Worm (Caenorhabditis elegans) whole organism, L1 larva: ENCODE results near the gene F20A1.6.

Experiments
- C16A3.4 ChIP-seq: fragments of 150-350 bp; optimal IDR thresholded peaks from 2 replicates; lab custom pipeline; 2014; ENCODE audit warnings: missing biosample characterization, missing genetic modification characterization
- F16B12.6 ChIP-seq: fragments of 150-350 bp; optimal IDR thresholded peaks from 2 replicates; lab custom pipeline; 2014; ENCODE audit warnings: missing biosample characterization, missing genetic modification characterization
- aha-1 ChIP-seq: fragments of 150-350 bp; optimal IDR thresholded peaks from 2 replicates; lab custom pipeline; 2014; ENCODE audit warnings: missing biosample characterization, missing genetic modification characterization
- alr-1 ChIP-seq: fragments of 200-800 bp; sonication (Bioruptor generic); optimal IDR thresholded peaks from 2 replicates; lab custom pipeline; 2018; ENCODE audit warnings: borderline replicate concordance, mild to moderate bottlenecking, missing genetic modification characterization, missing compliant biosample characterization
- aly-2 ChIP-seq: fragments of 150-350 bp; optimal IDR thresholded peaks from 2 replicates; lab custom pipeline; 2014; ENCODE audit warnings: missing biosample characterization, missing genetic modification characterization
- ceh-8 ChIP-seq: fragments of 200-800 bp; sonication (Bioruptor generic); optimal IDR thresholded peaks from 2 replicates; lab custom pipeline; 2018; ENCODE audit warnings: mild to moderate bottlenecking, missing genetic modification characterization, moderate library complexity, missing compliant biosample characterization
- ceh-82 ChIP-seq, 3 experiments: fragments of 150-350 bp in 1 of 3; sonication (generic microtip) in 2 of 3; optimal IDR thresholded peaks; 2 replicates each; lab custom pipeline; 2014 to 2017; ENCODE audit warnings: missing biosample characterization in 3 of 3, missing genetic modification characterization in 3 of 3
- ces-1 ChIP-seq: fragments of 150-350 bp; optimal IDR thresholded peaks from 2 replicates; lab custom pipeline; 2014; ENCODE audit warnings: missing biosample characterization, missing genetic modification reagents, missing genetic modification characterization
- dsc-1 ChIP-seq: sonication (generic microtip); optimal IDR thresholded peaks from 2 replicates; lab custom pipeline; 2016; ENCODE audit warnings: mild to moderate bottlenecking, missing genetic modification characterization, missing compliant biosample characterization
- efl-1 ChIP-seq, 4 experiments: fragments of 150-350 bp; optimal IDR thresholded peaks in 3 of 4; peaks in 1 of 4; 1 replicate in 1 of 4; 2 replicates in 3 of 4; lab custom pipeline; 2014; ENCODE audit warnings: missing biosample characterization in 2 of 4, missing genetic modification characterization in 2 of 4, missing genetic modification reagents in 2 of 4
- efl-3 ChIP-seq: fragments of 200-800 bp; sonication (Bioruptor generic); optimal IDR thresholded peaks from 2 replicates; lab custom pipeline; 2018; ENCODE audit warnings: mild to moderate bottlenecking, missing genetic modification characterization, missing compliant biosample characterization
- egl-13 ChIP-seq: sonication (generic microtip); optimal IDR thresholded peaks from 2 replicates; lab custom pipeline; 2016; ENCODE audit warnings: missing genotype, missing genetic modification reagents, missing genetic modification characterization, missing compliant biosample characterization
- fos-1 ChIP-seq: fragments of 150-350 bp; optimal IDR thresholded peaks from 2 replicates; lab custom pipeline; 2014; ENCODE audit warnings: missing biosample characterization, missing genetic modification characterization
- hlh-4 ChIP-seq: sonication (generic microtip); optimal IDR thresholded peaks from 2 replicates; lab custom pipeline; 2016; ENCODE audit warnings: mild to moderate bottlenecking, missing genetic modification characterization, missing compliant biosample characterization
- hpl-2 ChIP-seq: fragments of 150-350 bp; optimal IDR thresholded peaks from 2 replicates; lab custom pipeline; 2014; ENCODE audit warnings: missing biosample characterization, missing genetic modification reagents, missing genetic modification characterization
- irx-1 ChIP-seq: sonication (generic microtip); optimal IDR thresholded peaks from 2 replicates; lab custom pipeline; 2016; ENCODE audit warnings: missing genetic modification characterization, missing compliant biosample characterization
- isw-1 ChIP-seq: fragments of 200-800 bp; sonication (Bioruptor generic); IDR thresholded peaks from 2 replicates; pipeline ENCODE4 v1.3.6; 2022; ENCODE audit warnings: missing genetic modification characterization, missing compliant biosample characterization
- lin-14 ChIP-seq: fragments of 200-800 bp; sonication (Bioruptor generic); optimal IDR thresholded peaks from 2 replicates; lab custom pipeline; 2018; ENCODE audit warnings: mild to moderate bottlenecking, missing genetic modification characterization, moderate library complexity, missing compliant biosample characterization
- lin-15B ChIP-seq: fragments of 150-350 bp; sonication (generic microtip); optimal IDR thresholded peaks from 3 replicates; lab custom pipeline; 2014; ENCODE audit warnings: missing biosample characterization, missing genetic modification characterization
- lin-35 ChIP-seq, 2 experiments: fragments of 150-350 bp; optimal IDR thresholded peaks; 2 replicates each; lab custom pipeline; 2014; ENCODE audit warnings: missing biosample characterization in 2 of 2, missing genetic modification characterization in 2 of 2, missing genetic modification reagents in 2 of 2
- lin-39 ChIP-seq: fragments of 150-350 bp; optimal IDR thresholded peaks from 2 replicates; lab custom pipeline; 2014; ENCODE audit warnings: missing biosample characterization, missing genetic modification reagents, missing genetic modification characterization
- nhr-11 ChIP-seq: fragments of 150-350 bp; optimal IDR thresholded peaks from 2 replicates; lab custom pipeline; 2014; ENCODE audit warnings: missing biosample characterization, missing genetic modification characterization
- nhr-20 ChIP-seq: sonication (generic microtip); optimal IDR thresholded peaks from 2 replicates; lab custom pipeline; 2016; ENCODE audit warnings: mild to moderate bottlenecking, missing genetic modification characterization, missing compliant biosample characterization
- nhr-237 ChIP-seq: fragments of 150-350 bp; optimal IDR thresholded peaks from 2 replicates; lab custom pipeline; 2014; ENCODE audit warnings: missing biosample characterization, missing genetic modification characterization
- nhr-47 ChIP-seq: sonication (generic microtip); optimal IDR thresholded peaks from 2 replicates; lab custom pipeline; 2016; ENCODE audit warnings: mild to moderate bottlenecking, missing genetic modification characterization, moderate library complexity, missing compliant biosample characterization
- nhr-71 ChIP-seq: sonication (generic microtip); optimal IDR thresholded peaks from 2 replicates; lab custom pipeline; 2016; ENCODE audit warnings: mild to moderate bottlenecking, missing genetic modification characterization, moderate library complexity, missing compliant biosample characterization
- pax-3 ChIP-seq: fragments of 200-800 bp; sonication (Bioruptor generic); optimal IDR thresholded peaks from 2 replicates; lab custom pipeline; 2018; ENCODE audit warnings: mild to moderate bottlenecking, missing genetic modification characterization, moderate library complexity, missing compliant biosample characterization
- pqm-1 ChIP-seq: sonication (generic microtip); optimal IDR thresholded peaks from 3 replicates; lab custom pipeline; 2017; ENCODE audit warnings: missing biosample characterization, missing genetic modification characterization
- skn-1 ChIP-seq: fragments of 150-350 bp; optimal IDR thresholded peaks from 2 replicates; lab custom pipeline; 2014; ENCODE audit warnings: missing biosample characterization, missing genetic modification characterization
- sox-4 ChIP-seq: sonication (generic microtip); optimal IDR thresholded peaks from 2 replicates; lab custom pipeline; 2016; ENCODE audit warnings: missing genetic modification characterization, missing compliant biosample characterization
- sup-37 ChIP-seq: fragments of 200-800 bp; sonication (Bioruptor generic); optimal IDR thresholded peaks from 2 replicates; lab custom pipeline; 2018; ENCODE audit warnings: mild to moderate bottlenecking, missing genetic modification characterization, missing compliant biosample characterization
- swsn-7 ChIP-seq: sonication (generic microtip); optimal IDR thresholded peaks from 2 replicates; lab custom pipeline; 2016; ENCODE audit warnings: missing genetic modification characterization, missing compliant biosample characterization
- tlp-1 ChIP-seq: fragments of 150-350 bp; optimal IDR thresholded peaks from 2 replicates; lab custom pipeline; 2014; ENCODE audit warnings: missing biosample characterization, missing genetic modification characterization
- unc-130 ChIP-seq: fragments of 150-350 bp; optimal IDR thresholded peaks from 2 replicates; lab custom pipeline; 2017; ENCODE audit warnings: missing biosample characterization, missing genetic modification characterization, inconsistent platforms
- unc-30 ChIP-seq: sonication (generic microtip); optimal IDR thresholded peaks from 2 replicates; lab custom pipeline; 2017; ENCODE audit warnings: missing biosample characterization, missing genetic modification characterization
- unc-62 ChIP-seq: fragments of 150-350 bp; optimal IDR thresholded peaks from 2 replicates; lab custom pipeline; 2014; ENCODE audit warnings: missing biosample characterization, missing genetic modification reagents, missing genetic modification characterization
- ztf-11 ChIP-seq, 2 experiments: sonication (generic microtip); optimal IDR thresholded peaks; 2 replicates each; lab custom pipeline; 2016 to 2017; ENCODE audit warnings: missing genetic modification characterization in 2 of 2, missing biosample characterization in 1 of 2, missing compliant biosample characterization in 1 of 2
- ztf-4 ChIP-seq: fragments of 150-350 bp; optimal IDR thresholded peaks from 2 replicates; lab custom pipeline; 2014; ENCODE audit warnings: missing biosample characterization, missing genetic modification characterization

F20A1.6 gene

DNA sequence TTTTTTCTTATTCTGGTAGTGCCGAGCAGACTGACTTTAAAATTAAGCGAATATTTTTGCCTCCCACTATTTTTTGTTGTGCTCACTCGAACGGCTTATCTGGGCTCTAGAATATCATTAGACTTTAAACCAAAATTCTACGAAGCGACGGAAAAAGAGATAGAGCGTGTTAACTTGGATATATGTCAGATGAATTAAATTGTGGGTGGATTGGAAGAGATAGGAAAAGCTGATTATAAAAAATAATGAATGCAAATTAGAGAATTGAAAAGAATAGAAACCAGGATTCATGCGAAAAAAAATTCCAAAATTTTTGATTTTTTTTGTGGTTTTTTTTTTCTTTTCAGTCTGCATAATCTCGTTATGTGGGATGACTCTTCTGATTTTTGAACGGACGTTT is 5.2 kb downstream of the F20A1.6 start, which contains the start of gene F20A1.4:
Gene F20A1.4, minus strand, starts transcription at position 101 of the 400 bp plus-strand sequence.
- peak; percentile 76 for TF ChIP-seq dsc-1
- TF ChIP-seq F16B12.6 (tag; lab: Kevin White, UChicago): no peak

DNA sequence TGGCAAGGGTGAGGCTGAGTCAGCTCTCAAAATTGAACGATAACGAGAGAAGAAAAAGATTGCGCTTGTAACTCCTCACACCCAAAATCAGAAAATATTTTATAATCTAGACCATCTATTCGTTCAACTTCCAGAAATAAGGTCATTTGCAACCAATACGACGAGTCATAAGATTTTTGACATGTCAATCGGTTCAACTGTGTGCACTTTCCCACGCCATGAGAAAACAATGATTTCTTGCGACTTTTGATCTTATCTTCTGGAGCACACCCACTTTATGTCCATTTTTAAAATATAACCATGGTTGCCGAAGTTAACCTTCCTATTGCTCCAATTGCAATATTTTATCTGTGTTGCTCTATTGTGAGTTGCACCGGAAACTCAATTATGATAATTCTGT is 9.9 kb downstream of the F20A1.6 start, which contains the start of gene srsx-32:
Gene srsx-32, plus strand, starts transcription at position 301 of the 400 bp plus-strand sequence.
- TF ChIP-seq hpl-2 (GFP tag; lab: Kevin White, UChicago) (no peak), ceh-82 (tag; optimal IDR thresholded peaks at IDR 0.05; lab: Kevin White, UChicago) (no peak), lin-35 (GFP tag; optimal IDR thresholded peaks at IDR 0.05; lab: Kevin White, UChicago) (no peak), alr-1 (tag; lab: Kevin White, UChicago) (no peak), unc-130 (tag; lab: Kevin White, UChicago) (no peak), unc-30 (no peak), ztf-4 (tag; lab: Kevin White, UChicago) (no peak)

DNA sequence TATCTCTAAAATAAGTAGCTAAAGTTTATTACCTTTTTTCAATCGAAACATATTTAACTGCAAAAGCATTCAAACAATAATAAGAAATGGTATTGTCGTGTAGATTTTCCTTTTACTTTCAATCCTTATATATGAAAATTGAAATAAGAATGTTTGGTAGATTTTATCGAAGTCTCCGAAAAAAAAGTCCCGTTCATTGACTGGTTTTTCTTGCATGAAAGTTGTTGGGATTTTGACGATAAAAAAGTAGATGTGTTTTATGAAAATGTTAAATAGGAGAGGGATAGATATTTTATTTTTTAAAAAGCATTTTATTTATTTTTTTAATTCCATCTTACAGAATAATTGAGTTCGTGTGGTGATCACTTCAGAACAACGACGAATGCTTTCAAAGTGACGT is 11.1 kb downstream of the F20A1.6 start, which contains the start of gene C33G8.13:
Gene C33G8.13, minus strand, starts transcription at position 101 of the 400 bp plus-strand sequence.
- no peak for TF ChIP-seq aha-1 (tag; lab: Kevin White, UChicago)
- TF ChIP-seq ceh-8: no peak
- TF ChIP-seq lin-15B: no peak
- TF ChIP-seq fos-1 (tag; lab: Kevin White, UChicago): no peak
- no peak for TF ChIP-seq tlp-1
- TF ChIP-seq ztf-11 (tag; optimal IDR thresholded peaks at IDR 0.05; lab: Kevin White, UChicago): no peak
- no peak for TF ChIP-seq unc-130 (tag; lab: Kevin White, UChicago)
- no peak for TF ChIP-seq egl-13 (tag; lab: Kevin White, UChicago)
- TF ChIP-seq lin-39 (tag; lab: Kevin White, UChicago): no peak
- TF ChIP-seq ces-1: no peak
- TF ChIP-seq isw-1 (GFP tag; lab: Robert Waterston, UW): no peak
- TF ChIP-seq nhr-71 (tag; lab: Kevin White, UChicago): no peak
- no peak for TF ChIP-seq sup-37 (GFP tag; lab: Kevin White, UChicago)

DNA sequence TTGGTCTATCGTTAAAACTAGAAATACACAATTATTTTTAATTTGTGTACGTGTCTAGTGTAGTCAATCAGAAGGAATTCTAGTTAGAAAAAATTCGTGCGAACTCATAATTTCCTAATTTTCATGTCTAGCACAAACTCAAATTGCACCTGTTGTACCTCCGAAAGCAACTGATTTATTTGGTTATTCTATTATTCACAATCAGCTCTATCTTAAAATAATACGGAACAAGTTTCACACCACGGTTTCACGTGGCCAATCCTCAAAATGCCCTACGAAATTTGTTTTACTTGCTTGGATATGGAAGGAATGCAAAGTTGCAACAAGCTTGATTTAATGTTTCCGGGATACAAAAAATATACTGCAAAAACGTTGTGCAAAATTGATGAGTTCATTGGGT is 14.3 kb downstream of the F20A1.6 start, which contains the start of gene srw-127:
Gene srw-127, plus strand, starts transcription at position 301 of the 400 bp plus-strand sequence.
- TF ChIP-seq nhr-47 (tag; lab: Kevin White, UChicago) (no peak), swsn-7 (no peak), dsc-1 (no peak), skn-1 (no peak), irx-1 (tag; lab: Kevin White, UChicago) (no peak), efl-3 (GFP tag; lab: Kevin White, UChicago) (no peak), pqm-1 (tag; lab: Kevin White, UChicago) (no peak), isw-1 (GFP tag; lab: Robert Waterston, UW) (no peak)

DNA sequence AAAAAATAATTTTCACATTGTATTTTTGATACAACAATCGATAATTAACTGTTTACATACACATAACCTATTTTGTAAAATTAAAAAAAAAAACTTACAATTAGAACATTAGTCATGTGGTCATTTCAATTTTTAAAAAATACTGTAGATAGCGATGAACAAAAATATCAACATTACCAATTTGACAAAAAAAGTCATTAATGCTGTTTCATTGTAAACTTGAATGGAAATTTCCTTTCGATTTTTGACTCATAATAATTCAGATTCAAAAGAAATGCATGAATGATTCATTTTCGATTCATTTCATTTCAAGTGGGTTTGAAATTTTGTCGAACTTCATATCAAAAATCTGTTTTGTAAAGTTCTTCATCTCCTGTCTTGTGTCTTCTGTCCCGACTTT is 17.5 kb downstream of the F20A1.6 start, which contains the start of gene C33G8.2:
Gene C33G8.2, plus strand, starts transcription at position 301 of the 400 bp plus-strand sequence.
- TF ChIP-seq efl-1 (optimal IDR thresholded peaks at IDR 0.05; lab: Kevin White, UChicago) (no peak), efl-1 (GFP tag; optimal IDR thresholded peaks at IDR 0.05 in 1 of 2; lab: Kevin White, UChicago) (peak in 1 of 2 experiments; percentile 31), pqm-1 (tag; lab: Kevin White, UChicago) (no peak)

DNA sequence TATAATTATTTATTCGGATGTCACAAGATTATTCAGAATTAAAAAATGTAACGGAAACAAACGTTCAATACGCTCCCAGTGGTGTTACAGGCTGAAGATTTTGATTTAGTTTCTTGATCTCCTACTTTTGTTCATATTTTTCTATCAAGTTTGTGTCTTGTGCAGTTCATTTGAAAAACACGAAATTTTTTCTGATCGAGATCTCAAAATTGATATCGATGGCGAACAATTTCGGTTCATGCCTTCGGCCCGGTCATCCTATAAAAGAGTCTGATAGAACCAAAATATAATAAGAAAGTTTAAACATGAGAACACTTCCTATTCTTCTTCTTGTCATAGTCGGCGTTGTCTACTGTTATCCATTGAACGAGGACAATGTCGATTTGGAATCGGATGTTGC is 19.6 kb downstream of the F20A1.6 start, which contains the start of gene drd-10:
Gene drd-10, plus strand, starts transcription at position 301 of the 400 bp plus-strand sequence.
- TF ChIP-seq ztf-4 (tag; lab: Kevin White, UChicago): no peak
- no peak for TF ChIP-seq sox-4 (tag; lab: Kevin White, UChicago)
- no peak for TF ChIP-seq ztf-11 (tag; optimal IDR thresholded peaks at IDR 0.05; lab: Kevin White, UChicago)

DNA sequence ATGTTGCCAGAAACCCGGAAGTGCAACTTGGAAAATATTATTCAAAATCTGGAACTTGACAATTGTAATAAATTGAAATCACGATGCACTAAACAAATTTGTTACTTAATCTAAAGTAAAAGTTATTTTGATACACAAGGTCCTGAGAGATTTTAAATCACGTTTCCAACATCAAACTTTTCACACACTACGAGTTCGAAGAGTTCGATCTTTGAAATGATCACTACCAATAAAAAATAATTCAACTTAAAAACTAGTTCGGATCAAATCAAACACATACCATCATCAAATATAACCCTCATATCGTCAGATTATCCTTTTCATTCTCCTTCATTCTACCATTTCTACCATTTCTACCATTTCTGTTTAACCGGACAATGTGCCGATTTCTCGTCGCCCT is 21.0 kb downstream of the F20A1.6 start, which contains the start of gene spig-10:
Gene spig-10, plus strand, starts transcription at position 301 of the 400 bp plus-strand sequence.
- TF ChIP-seq aly-2 (tag; lab: Kevin White, UChicago) (no peak), irx-1 (tag; lab: Kevin White, UChicago) (no peak), pax-3 (tag; lab: Kevin White, UChicago) (no peak), hlh-4 (no peak), nhr-237 (tag; lab: Kevin White, UChicago) (no peak), C16A3.4 (tag; lab: Kevin White, UChicago) (no peak), nhr-11 (tag; lab: Kevin White, UChicago) (no peak), unc-130 (tag; lab: Kevin White, UChicago) (no peak), unc-62 (GFP tag; lab: Kevin White, UChicago) (no peak), unc-30 (no peak), lin-14 (GFP tag; lab: Kevin White, UChicago) (no peak), fos-1 (tag; lab: Kevin White, UChicago) (no peak), swsn-7 (no peak), nhr-20 (tag; lab: Kevin White, UChicago) (no peak)
